Worm (Caenorhabditis elegans) whole organism, mixed stage, embryonic: ENCODE results near the gene srh-100.

ENCODE experiments used
- M03D4.4 ChIP-seq: sonication (generic microtip); optimal IDR thresholded peaks from 2 replicates; lab custom pipeline; 2017; ENCODE audit warnings: mild to moderate bottlenecking, missing genetic modification characterization, missing compliant biosample characterization
- bed-3 ChIP-seq: fragments of 200-800 bp; sonication (Bioruptor generic); optimal IDR thresholded peaks from 3 replicates; lab custom pipeline; 2018; ENCODE audit warnings: mild to moderate bottlenecking, missing genetic modification characterization, moderate library complexity, missing compliant biosample characterization
- blmp-1 ChIP-seq: fragments of 150-350 bp; optimal IDR thresholded peaks from 2 replicates; lab custom pipeline; 2014; ENCODE audit warnings: missing biosample characterization, missing genetic modification characterization
- ceh-39 ChIP-seq: fragments of 150-350 bp; optimal IDR thresholded peaks from 2 replicates; lab custom pipeline; 2014; ENCODE audit warnings: missing biosample characterization, missing genetic modification characterization
- ceh-43 ChIP-seq: fragments of 200-800 bp; sonication (Bioruptor generic); optimal IDR thresholded peaks from 2 replicates; lab custom pipeline; 2018; ENCODE audit warnings: mild to moderate bottlenecking, missing genetic modification characterization, moderate library complexity, missing compliant biosample characterization
- ces-1 ChIP-seq: fragments of 150-350 bp; optimal IDR thresholded peaks from 2 replicates; lab custom pipeline; 2014; ENCODE audit warnings: missing biosample characterization, missing genetic modification reagents, missing genetic modification characterization
- cnd-1 ChIP-seq: fragments of 200-800 bp; sonication (Bioruptor generic); optimal IDR thresholded peaks from 2 replicates; lab custom pipeline; 2018; ENCODE audit warnings: mild to moderate bottlenecking, missing genetic modification characterization, missing compliant biosample characterization
- drap-1 ChIP-seq: fragments of 200-800 bp; sonication (Bioruptor generic); optimal IDR thresholded peaks from 3 replicates; lab custom pipeline; 2018; ENCODE audit warnings: mild to moderate bottlenecking, missing genetic modification characterization, missing compliant biosample characterization
- elt-1 ChIP-seq: sonication (generic microtip); optimal IDR thresholded peaks from 2 replicates; lab custom pipeline; 2017; ENCODE audit warnings: missing genetic modification characterization, mild to moderate bottlenecking, missing compliant biosample characterization, antibody characterized with exemption, moderate library complexity, borderline replicate concordance; ENCODE audit not compliant: insufficient read depth
- elt-3 ChIP-seq: fragments of 150-350 bp; optimal IDR thresholded peaks from 2 replicates; lab custom pipeline; 2014; ENCODE audit warnings: missing biosample characterization, missing genetic modification characterization
- flh-1 ChIP-seq: fragments of 200-800 bp; sonication (Bioruptor generic); optimal IDR thresholded peaks from 2 replicates; lab custom pipeline; 2018; ENCODE audit warnings: mild to moderate bottlenecking, missing genetic modification characterization, moderate library complexity, missing compliant biosample characterization
- ham-2 ChIP-seq: fragments of 200-800 bp; sonication (Bioruptor generic); optimal IDR thresholded peaks from 2 replicates; lab custom pipeline; 2018; ENCODE audit warnings: mild to moderate bottlenecking, missing genetic modification characterization, missing compliant biosample characterization
- hlh-1 ChIP-seq: fragments of 150-350 bp; optimal IDR thresholded peaks from 2 replicates; lab custom pipeline; 2014; ENCODE audit warnings: missing biosample characterization, missing genetic modification reagents, missing genetic modification characterization
- lin-13 ChIP-seq: fragments of 150-350 bp; optimal IDR thresholded peaks from 2 replicates; lab custom pipeline; 2014; ENCODE audit warnings: missing biosample characterization, missing genetic modification characterization
- lin-32 ChIP-seq: fragments of 200-800 bp; sonication (Bioruptor generic); optimal IDR thresholded peaks from 2 replicates; lab custom pipeline; 2018; ENCODE audit warnings: mild to moderate bottlenecking, missing genetic modification characterization, missing compliant biosample characterization
- lsy-2 ChIP-seq: fragments of 150-350 bp; optimal IDR thresholded peaks from 2 replicates; lab custom pipeline; 2014; ENCODE audit warnings: missing biosample characterization, missing genetic modification characterization
- mab-5 ChIP-seq: fragments of 150-350 bp; optimal IDR thresholded peaks from 2 replicates; lab custom pipeline; 2014; ENCODE audit warnings: missing biosample characterization, missing genetic modification characterization
- mep-1 ChIP-seq: fragments of 150-350 bp; optimal IDR thresholded peaks from 2 replicates; lab custom pipeline; 2017; ENCODE audit warnings: missing biosample characterization, missing genetic modification reagents, missing genetic modification characterization, inconsistent platforms
- mls-2 ChIP-seq: sonication (generic microtip); optimal IDR thresholded peaks from 2 replicates; lab custom pipeline; 2016; ENCODE audit warnings: mild to moderate bottlenecking, missing genetic modification characterization, moderate library complexity, missing compliant biosample characterization
- nhr-12 ChIP-seq: fragments of 150-350 bp; optimal IDR thresholded peaks from 2 replicates; lab custom pipeline; 2014; ENCODE audit warnings: missing biosample characterization, missing genetic modification characterization
- nhr-2 ChIP-seq: fragments of 150-350 bp; optimal IDR thresholded peaks from 2 replicates; lab custom pipeline; 2014; ENCODE audit warnings: missing biosample characterization, missing genetic modification characterization
- nhr-237 ChIP-seq: fragments of 150-350 bp; optimal IDR thresholded peaks from 2 replicates; lab custom pipeline; 2014; ENCODE audit warnings: missing biosample characterization, missing genetic modification characterization
- nhr-28 ChIP-seq: fragments of 150-350 bp; optimal IDR thresholded peaks from 2 replicates; lab custom pipeline; 2014; ENCODE audit warnings: missing biosample characterization, missing genetic modification characterization
- nhr-76 ChIP-seq: sonication (generic microtip); optimal IDR thresholded peaks from 2 replicates; lab custom pipeline; 2017; ENCODE audit warnings: missing biosample characterization, missing genetic modification characterization
- sem-2 ChIP-seq: fragments of 200-800 bp; sonication (Bioruptor generic); optimal IDR thresholded peaks from 2 replicates; lab custom pipeline; 2018; ENCODE audit warnings: mild to moderate bottlenecking, missing genetic modification characterization, missing compliant biosample characterization
- snpc-4 ChIP-seq: fragments of 150-350 bp; optimal IDR thresholded peaks from 2 replicates; lab custom pipeline; 2014; ENCODE audit warnings: missing biosample characterization, missing genetic modification characterization
- sptf-1 ChIP-seq: sonication (generic microtip); optimal IDR thresholded peaks from 2 replicates; lab custom pipeline; 2017; ENCODE audit warnings: mild to moderate bottlenecking, missing genetic modification characterization, moderate library complexity, missing compliant biosample characterization
- tbx-8 ChIP-seq: fragments of 200-800 bp; sonication (Bioruptor generic); optimal IDR thresholded peaks from 2 replicates; lab custom pipeline; 2018; ENCODE audit warnings: mild to moderate bottlenecking, missing genetic modification characterization, moderate library complexity, missing compliant biosample characterization
- unc-120 ChIP-seq: sonication (generic microtip); optimal IDR thresholded peaks from 2 replicates; lab custom pipeline; 2017; ENCODE audit warnings: missing genetic modification characterization, missing compliant biosample characterization; ENCODE audit not compliant: poor library complexity, severe bottlenecking
- unc-39 ChIP-seq: fragments of 150-350 bp; optimal IDR thresholded peaks from 2 replicates; lab custom pipeline; 2014; ENCODE audit warnings: missing biosample characterization, missing genetic modification characterization
- unc-62 ChIP-seq: fragments of 150-350 bp; optimal IDR thresholded peaks from 2 replicates; lab custom pipeline; 2014; ENCODE audit warnings: missing biosample characterization, missing genetic modification reagents, missing genetic modification characterization
- zip-8 ChIP-seq: fragments of 150-350 bp; optimal IDR thresholded peaks from 2 replicates; lab custom pipeline; 2014; ENCODE audit warnings: missing biosample characterization, missing genetic modification characterization
- ztf-11 ChIP-seq: fragments of 150-350 bp; optimal IDR thresholded peaks from 2 replicates; lab custom pipeline; 2014; ENCODE audit warnings: missing biosample characterization, missing genetic modification characterization

Gene srh-100

DNA sequence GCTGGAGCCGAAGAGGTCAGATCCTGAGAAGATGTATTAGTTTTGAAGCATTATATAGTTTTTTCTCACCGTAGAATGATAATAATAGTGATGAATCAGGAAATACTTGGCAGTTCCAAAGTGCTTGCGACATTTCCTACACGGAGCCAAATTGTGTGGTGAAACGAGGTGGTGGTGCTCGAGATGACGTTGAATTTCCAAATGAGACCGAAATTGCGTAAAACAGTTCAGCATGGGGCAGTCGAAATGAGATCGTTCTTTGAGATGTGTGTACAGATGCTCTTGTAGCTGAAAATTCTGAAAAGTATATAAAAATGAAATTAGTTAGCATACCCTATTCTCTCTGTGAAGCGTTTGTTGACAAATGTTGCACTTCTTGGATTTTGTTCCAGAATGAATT is 13.5 kb upstream of the srh-100 start, which contains the start of gene C46E10.8:
Gene C46E10.8, minus strand, starts transcription at position 101 of the 400 bp plus-strand sequence.
- TF ChIP-seq lsy-2 (tag; lab: Kevin White, UChicago) (no peak), lin-13 (tag; lab: Kevin White, UChicago) (no peak), ces-1 (GFP tag; lab: Kevin White, UChicago) (no peak), lin-32 (no peak), ztf-11 (tag; lab: Kevin White, UChicago) (no peak), snpc-4 (tag; lab: Kevin White, UChicago) (no peak), cnd-1 (tag; lab: Kevin White, UChicago) (no peak), blmp-1 (tag; lab: Kevin White, UChicago) (no peak), M03D4.4 (tag; lab: Kevin White, UChicago) (no peak), drap-1 (no peak), ceh-39 (no peak), mls-2 (no peak), nhr-12 (no peak), unc-120 (tag; lab: Kevin White, UChicago) (no peak), elt-1 (tag; lab: Kevin White, UChicago) (no peak)
- TF ChIP-seq, all 35 proteins: peak for 0

DNA sequence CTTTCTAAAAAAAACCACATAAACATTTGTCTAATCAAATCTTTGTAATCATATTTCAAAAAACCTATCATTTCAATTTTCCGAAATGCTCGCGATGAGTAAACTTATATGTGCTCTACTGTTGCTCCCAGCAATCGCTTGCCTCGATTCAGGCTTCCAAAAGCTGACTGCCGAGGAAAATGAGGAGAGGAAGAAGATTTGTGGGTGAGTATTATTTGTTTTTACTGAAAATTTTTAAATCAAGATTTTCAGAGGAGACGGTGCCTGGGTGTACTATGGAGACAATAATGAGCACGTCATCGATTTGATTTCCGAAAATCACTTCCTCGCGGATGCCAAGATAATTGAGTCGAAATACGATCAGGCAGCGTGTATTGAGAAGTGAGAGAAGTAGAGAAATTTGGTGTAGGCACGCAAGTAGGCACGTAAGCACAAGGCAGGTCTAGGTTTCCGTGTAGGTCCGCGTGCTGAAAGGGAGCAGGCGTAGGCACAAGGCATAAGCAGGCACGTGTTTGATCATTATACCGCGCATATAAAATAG is 9.8 kb upstream of the srh-100 start, which contains the start of gene C46E10.1:
Gene C46E10.1, plus strand, starts transcription at position 51 of the 541 bp plus-strand sequence.
- TF ChIP-seq snpc-4 (tag; lab: Kevin White, UChicago), result no peak
- TF ChIP-seq ceh-43 (GFP tag; lab: Kevin White, UChicago), result no peak
- TF ChIP-seq blmp-1 (tag; lab: Kevin White, UChicago), result no peak
- no peak for TF ChIP-seq nhr-237 (tag; lab: Kevin White, UChicago)
- no peak for TF ChIP-seq hlh-1 (tag; lab: Kevin White, UChicago)
- TF ChIP-seq zip-8, result no peak
- TF ChIP-seq elt-1 (tag; lab: Kevin White, UChicago), result no peak
- TF ChIP-seq tbx-8 (GFP tag; lab: Kevin White, UChicago), result no peak
- no peak for TF ChIP-seq lin-32
- no peak for TF ChIP-seq drap-1
- no peak for TF ChIP-seq ham-2 (GFP tag; lab: Kevin White, UChicago)
- no peak for TF ChIP-seq mep-1 (tag; lab: Kevin White, UChicago)
- no peak for TF ChIP-seq mls-2
- no peak for TF ChIP-seq ceh-39
- no peak for TF ChIP-seq M03D4.4 (tag; lab: Kevin White, UChicago)
- no peak for TF ChIP-seq unc-62 (GFP tag; lab: Kevin White, UChicago)

DNA sequence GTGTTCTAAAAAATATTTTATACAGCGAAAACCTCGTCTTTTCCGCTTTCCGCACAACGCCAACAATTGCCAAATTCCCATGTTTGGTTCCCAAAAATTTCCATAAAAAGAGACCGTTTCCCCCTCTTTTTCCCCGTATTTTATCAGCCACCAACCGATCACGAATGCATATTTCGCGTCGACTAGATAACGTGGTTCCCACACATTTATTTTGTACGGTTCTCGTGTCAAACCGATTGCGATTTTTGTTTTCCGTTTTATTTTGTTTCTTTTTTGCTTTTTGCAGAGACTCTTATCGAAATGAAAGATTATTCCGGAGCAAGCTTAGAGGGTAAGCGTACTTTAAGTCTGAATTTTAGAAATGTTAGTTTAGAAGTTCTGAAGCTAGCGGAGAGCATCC is 6.5 kb upstream of the srh-100 start, which contains the start of gene C46E10.3:
Gene C46E10.3, plus strand, starts transcription at position 301 of the 400 bp plus-strand sequence.
- TF ChIP-seq blmp-1 (tag; lab: Kevin White, UChicago) (no peak), bed-3 (GFP tag; lab: Kevin White, UChicago) (no peak), sem-2 (GFP tag; lab: Kevin White, UChicago) (no peak), drap-1 (no peak), nhr-12 (no peak), flh-1 (GFP tag; lab: Kevin White, UChicago) (no peak), nhr-237 (tag; lab: Kevin White, UChicago) (no peak), unc-62 (GFP tag; lab: Kevin White, UChicago) (no peak), elt-3 (tag; lab: Kevin White, UChicago) (no peak), snpc-4 (tag; lab: Kevin White, UChicago) (no peak)

DNA sequence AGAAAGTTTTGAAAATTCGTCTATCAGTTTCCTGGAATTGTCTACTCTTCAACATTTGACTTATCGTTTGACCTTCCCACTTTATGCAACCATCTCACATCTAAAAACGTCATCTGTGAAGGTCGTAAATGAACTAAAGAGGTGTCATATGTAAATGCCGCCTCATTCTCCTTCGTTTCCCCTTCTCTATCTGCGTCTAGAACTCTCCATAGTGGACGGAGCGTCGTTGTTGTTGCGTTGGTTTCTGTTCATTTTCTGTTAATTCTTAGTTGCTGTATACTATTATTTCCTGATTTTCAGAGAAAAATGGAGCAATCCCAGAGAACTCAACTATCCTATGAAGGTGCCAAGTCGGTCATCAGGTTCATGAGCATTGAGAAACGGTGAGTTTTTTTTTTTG is 2.5 kb upstream of the srh-100 start, which contains the start of gene fbxc-52:
Gene fbxc-52, plus strand, starts transcription at position 301 of the 400 bp plus-strand sequence.
- no peak for TF ChIP-seq sptf-1 (tag; lab: Kevin White, UChicago)
- TF ChIP-seq unc-39 (tag; lab: Kevin White, UChicago), result no peak
- TF ChIP-seq elt-1 (tag; lab: Kevin White, UChicago), result no peak
- TF ChIP-seq nhr-12, result no peak
- TF ChIP-seq snpc-4 (tag; lab: Kevin White, UChicago), result no peak
- no peak for TF ChIP-seq drap-1
- no peak for TF ChIP-seq nhr-28 (tag; lab: Kevin White, UChicago)
- no peak for TF ChIP-seq tbx-8 (GFP tag; lab: Kevin White, UChicago)
- TF ChIP-seq lsy-2 (tag; lab: Kevin White, UChicago), result no peak
- TF ChIP-seq, all 35 proteins: peak for 0

DNA sequence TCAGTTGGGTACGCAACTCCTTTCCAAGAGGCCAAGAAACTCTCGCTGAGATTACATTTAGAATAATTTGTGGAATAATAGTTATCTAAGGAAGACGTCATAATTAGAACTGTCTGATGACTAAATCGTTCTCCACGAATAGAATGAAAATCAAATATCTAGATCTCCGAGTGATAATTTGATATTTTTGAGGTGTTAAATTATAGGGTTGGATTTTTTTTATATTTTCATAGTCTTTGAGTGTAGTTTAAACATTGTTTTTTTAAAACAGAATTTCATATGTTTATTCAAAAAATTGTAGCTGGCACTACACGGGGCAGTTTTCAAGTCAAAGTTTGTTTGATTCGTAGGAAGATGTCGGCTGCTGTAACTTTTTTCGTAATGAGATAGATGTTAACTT is 2.0 kb upstream of the srh-100 start, which contains the start of gene srh-99:
Gene srh-99, minus strand, starts transcription at position 101 of the 400 bp plus-strand sequence.
- TF ChIP-seq sem-2 (GFP tag; lab: Kevin White, UChicago), result no peak
- no peak for TF ChIP-seq unc-39 (tag; lab: Kevin White, UChicago)
- no peak for TF ChIP-seq blmp-1 (tag; lab: Kevin White, UChicago)
- TF ChIP-seq mep-1 (tag; lab: Kevin White, UChicago), result no peak
- TF ChIP-seq nhr-2 (tag; lab: Kevin White, UChicago), result no peak
- no peak for TF ChIP-seq drap-1
- TF ChIP-seq M03D4.4 (tag; lab: Kevin White, UChicago), result no peak
- no peak for TF ChIP-seq nhr-12
- no peak for TF ChIP-seq zip-8
- no peak for TF ChIP-seq unc-120 (tag; lab: Kevin White, UChicago)
- TF ChIP-seq mab-5 (tag; lab: Kevin White, UChicago), result no peak
- TF ChIP-seq sptf-1 (tag; lab: Kevin White, UChicago), result no peak
- no peak for TF ChIP-seq mls-2
- no peak for TF ChIP-seq nhr-76 (tag; lab: Kevin White, UChicago)
- TF ChIP-seq bed-3 (GFP tag; lab: Kevin White, UChicago), result no peak
- no peak for TF ChIP-seq ceh-43 (GFP tag; lab: Kevin White, UChicago)
- no peak for TF ChIP-seq cnd-1 (tag; lab: Kevin White, UChicago)
- TF ChIP-seq ceh-39, result no peak
